Fruit fly (Drosophila melanogaster): ENCODE measurements around the gene CG15210.

dm6 chrX:10886418-10886817, 47.4 kb downstream of the CG15210 start:
- TF ChIP-seq CG8119 (GFP tag; IDR thresholded peaks at IDR 0.05) (no peak), Blimp-1 (GFP tag; optimal IDR thresholded peaks at IDR 0.05) (no peak), net (GFP tag; optimal IDR thresholded peaks at IDR 0.05) (no peak), Gug (GFP tag; IDR thresholded peaks at IDR 0.05) (no peak), OdsH (GFP tag; optimal IDR thresholded peaks at IDR 0.05) (no peak), CG6808 (GFP tag; optimal IDR thresholded peaks at IDR 0.05) (no peak), fd59A (GFP tag; optimal IDR thresholded peaks at IDR 0.05) (no peak), CG3919 (GFP tag; optimal IDR thresholded peaks at IDR 0.05) (no peak), Hr38 (GFP tag; optimal IDR thresholded peaks at IDR 0.05) (no peak), ss (GFP tag; optimal IDR thresholded peaks at IDR 0.05) (no peak), CG11902 (GFP tag; optimal IDR thresholded peaks at IDR 0.05) (no peak), CG8319 (GFP tag; optimal IDR thresholded peaks at IDR 0.05) (no peak), Smox (GFP tag; optimal IDR thresholded peaks at IDR 0.05) (no peak)
